Fruit fly (Drosophila melanogaster) whole organism, embryonic: Measurements from ENCODE around the gene PLCXD.

ENCODE experiments used
- ATbp ChIP-seq: fragments of 200-800 bp; sonication (Bioruptor generic); optimal IDR thresholded peaks from 2 replicates; lab custom pipeline; 2017; ENCODE audit warnings: missing biosample characterization, mild to moderate bottlenecking, missing genetic modification characterization, missing genetic modification reagents
- BtbVII ChIP-seq: fragments of 200-800 bp; sonication (Bioruptor generic); optimal IDR thresholded peaks from 3 replicates; lab custom pipeline; 2017; ENCODE audit warnings: missing biosample characterization, mild to moderate bottlenecking, missing genetic modification characterization
- CG12219 ChIP-seq: fragments of 200-800 bp; sonication (Bioruptor generic); optimal IDR thresholded peaks from 3 replicates; lab custom pipeline; 2018; ENCODE audit warnings: missing biosample characterization, mild to moderate bottlenecking, missing genetic modification characterization
- CG12659 ChIP-seq: fragments of 200-800 bp; sonication (Bioruptor generic); optimal IDR thresholded peaks from 3 replicates; lab custom pipeline; 2017; ENCODE audit warnings: mild to moderate bottlenecking, missing biosample characterization, missing genetic modification reagents, missing genetic modification characterization
- CG12744 ChIP-seq: fragments of 200-800 bp; sonication (Bioruptor generic); optimal IDR thresholded peaks from 2 replicates; lab custom pipeline; 2016; ENCODE audit warnings: missing biosample characterization, missing genetic modification characterization
- CG15269 ChIP-seq: fragments of 200-800 bp; sonication (Bioruptor generic); optimal IDR thresholded peaks from 2 replicates; lab custom pipeline; 2018; ENCODE audit warnings: missing biosample characterization, mild to moderate bottlenecking, missing genetic modification characterization, moderate library complexity
- CG15514 ChIP-seq: fragments of 200-800 bp; sonication (Bioruptor generic); optimal IDR thresholded peaks from 3 replicates; lab custom pipeline; 2017; ENCODE audit warnings: missing biosample characterization, missing genetic modification characterization, mild to moderate bottlenecking, moderate library complexity, missing genetic modification reagents
- CG17328 ChIP-seq: fragments of 200-800 bp; sonication (Bioruptor generic); IDR thresholded peaks from 2 replicates; pipeline ENCODE4 v1.3.6; 2022; ENCODE audit warnings: missing biosample characterization, missing genetic modification characterization
- CG17359 ChIP-seq: fragments of 200-800 bp; sonication (Bioruptor generic); optimal IDR thresholded peaks from 3 replicates; lab custom pipeline; 2018; ENCODE audit warnings: missing biosample characterization, mild to moderate bottlenecking, missing genetic modification characterization, moderate library complexity
- CG17802 ChIP-seq: fragments of 200-800 bp; sonication (Bioruptor generic); optimal IDR thresholded peaks from 2 replicates; lab custom pipeline; 2018; ENCODE audit warnings: missing biosample characterization, mild to moderate bottlenecking, missing genetic modification characterization, moderate library complexity
- CG17829 ChIP-seq: fragments of 200-800 bp; optimal IDR thresholded peaks from 2 replicates; lab custom pipeline; 2019; ENCODE audit warnings: missing biosample characterization, mild to moderate bottlenecking, missing genetic modification characterization, moderate library complexity
- CG1792 ChIP-seq: fragments of 200-800 bp; sonication (Bioruptor generic); optimal IDR thresholded peaks from 2 replicates; lab custom pipeline; 2016; ENCODE audit warnings: missing biosample characterization, missing genetic modification characterization
- CG18262 ChIP-seq: fragments of 200-800 bp; optimal IDR thresholded peaks from 3 replicates; lab custom pipeline; 2019; ENCODE audit warnings: missing biosample characterization, mild to moderate bottlenecking, missing genetic modification characterization, moderate library complexity
- CG2202 ChIP-seq: fragments of 200-800 bp; sonication (Bioruptor generic); optimal IDR thresholded peaks from 2 replicates; lab custom pipeline; 2018; ENCODE audit warnings: missing biosample characterization, mild to moderate bottlenecking, missing genetic modification characterization
- CG3847 ChIP-seq: fragments of 200-800 bp; sonication (Bioruptor generic); IDR thresholded peaks from 2 replicates; pipeline ENCODE4 v1.3.6; 2022; ENCODE audit warnings: missing biosample characterization, missing genetic modification characterization
- CG43689 ChIP-seq: fragments of 200-800 bp; sonication (Bioruptor generic); IDR thresholded peaks from 2 replicates; pipeline ENCODE4 v1.3.6; 2022; ENCODE audit warnings: missing biosample characterization, missing genetic modification characterization
- CG6813 ChIP-seq: fragments of 200-800 bp; sonication (Bioruptor generic); optimal IDR thresholded peaks from 2 replicates; lab custom pipeline; 2017; ENCODE audit warnings: missing biosample characterization, missing genetic modification characterization, mild to moderate bottlenecking, moderate library complexity, missing genetic modification reagents
- CG7928 ChIP-seq: fragments of 200-800 bp; sonication (Bioruptor generic); optimal IDR thresholded peaks from 2 replicates; lab custom pipeline; 2017; ENCODE audit warnings: missing biosample characterization, mild to moderate bottlenecking, missing genetic modification characterization
- CG8089 ChIP-seq: fragments of 200-800 bp; sonication (Bioruptor generic); optimal IDR thresholded peaks from 3 replicates; lab custom pipeline; 2016; ENCODE audit warnings: missing biosample characterization, missing genetic modification characterization
- CG8359 ChIP-seq: fragments of 200-800 bp; sonication (Bioruptor generic); optimal IDR thresholded peaks from 2 replicates; lab custom pipeline; 2017; ENCODE audit warnings: missing biosample characterization, mild to moderate bottlenecking, missing genetic modification characterization, borderline replicate concordance
- D19A ChIP-seq: fragments of 200-800 bp; optimal IDR thresholded peaks from 3 replicates; lab custom pipeline; 2019; ENCODE audit warnings: missing biosample characterization, mild to moderate bottlenecking, missing genetic modification characterization, moderate library complexity
- D19B ChIP-seq: fragments of 200-800 bp; sonication (Bioruptor generic); optimal IDR thresholded peaks from 2 replicates; lab custom pipeline; 2017; ENCODE audit warnings: missing biosample characterization, mild to moderate bottlenecking, missing genetic modification characterization
- Fer2 ChIP-seq: fragments of 200-800 bp; sonication (Bioruptor generic); optimal IDR thresholded peaks from 2 replicates; lab custom pipeline; 2018; ENCODE audit warnings: missing biosample characterization, mild to moderate bottlenecking, missing genetic modification characterization, moderate library complexity
- Fer3 ChIP-seq: fragments of 200-800 bp; sonication (Bioruptor generic); optimal IDR thresholded peaks from 2 replicates; lab custom pipeline; 2018; ENCODE audit warnings: missing biosample characterization, mild to moderate bottlenecking, missing genetic modification characterization, moderate library complexity
- HHEX ChIP-seq: fragments of 200-800 bp; sonication (Bioruptor generic); optimal IDR thresholded peaks from 3 replicates; lab custom pipeline; 2017; ENCODE audit warnings: missing biosample characterization, mild to moderate bottlenecking, missing genetic modification characterization, missing genetic modification reagents
- Nf-YB ChIP-seq: fragments of 200-800 bp; sonication (Bioruptor generic); optimal IDR thresholded peaks from 3 replicates; lab custom pipeline; 2019; ENCODE audit warnings: missing biosample characterization, mild to moderate bottlenecking, missing genetic modification characterization, moderate library complexity
- Oaz ChIP-seq: fragments of 200-800 bp; sonication (Bioruptor generic); IDR thresholded peaks from 2 replicates; pipeline ENCODE4 v1.3.6; 2022; ENCODE audit warnings: missing biosample characterization, missing genetic modification characterization
- Rx ChIP-seq: fragments of 200-800 bp; sonication (Bioruptor generic); IDR thresholded peaks from 2 replicates; pipeline ENCODE4 v1.3.6; 2022; ENCODE audit warnings: missing biosample characterization, missing genetic modification characterization
- Sox100B ChIP-seq: fragments of 200-800 bp; sonication (Bioruptor generic); optimal IDR thresholded peaks from 3 replicates; lab custom pipeline; 2018; ENCODE audit warnings: missing biosample characterization, mild to moderate bottlenecking, missing genetic modification characterization
- az2 ChIP-seq: fragments of 200-800 bp; sonication (Bioruptor generic); optimal IDR thresholded peaks from 3 replicates; lab custom pipeline; 2016; ENCODE audit warnings: missing biosample characterization, missing genetic modification characterization
- btn ChIP-seq: fragments of 200-800 bp; sonication (Bioruptor generic); optimal IDR thresholded peaks from 2 replicates; lab custom pipeline; 2016; ENCODE audit warnings: missing biosample characterization, missing genetic modification characterization
- chn ChIP-seq: fragments of 200-800 bp; sonication (Bioruptor generic); optimal IDR thresholded peaks from 2 replicates; lab custom pipeline; 2016; ENCODE audit warnings: missing biosample characterization, missing genetic modification characterization
- ci ChIP-seq: fragments of 200-800 bp; sonication (Bioruptor generic); IDR thresholded peaks from 3 replicates; pipeline ENCODE4 v1.3.6; 2022; ENCODE audit warnings: missing biosample characterization, missing genetic modification characterization
- crc ChIP-seq: fragments of 200-800 bp; sonication (Bioruptor generic); optimal IDR thresholded peaks from 2 replicates; lab custom pipeline; 2016; ENCODE audit warnings: missing biosample characterization, missing genetic modification characterization
- dm ChIP-seq: fragments of 200-800 bp; sonication (Bioruptor generic); optimal IDR thresholded peaks from 3 replicates; lab custom pipeline; 2016; ENCODE audit warnings: missing biosample characterization, missing genetic modification characterization
- dpn ChIP-seq, 2 experiments: fragments of 200-800 bp; sonication (Bioruptor generic); optimal IDR thresholded peaks; 3 replicates each; lab custom pipeline; 2016; ENCODE audit warnings: missing biosample characterization in 2 of 2, missing genetic modification characterization in 2 of 2
- fd102C ChIP-seq: fragments of 200-800 bp; sonication (Bioruptor generic); optimal IDR thresholded peaks from 2 replicates; lab custom pipeline; 2018; ENCODE audit warnings: missing biosample characterization, mild to moderate bottlenecking, missing genetic modification characterization, moderate library complexity
- gcm ChIP-seq: fragments of 200-800 bp; sonication (Bioruptor generic); optimal IDR thresholded peaks from 2 replicates; lab custom pipeline; 2019; ENCODE audit warnings: missing biosample characterization, mild to moderate bottlenecking, missing genetic modification characterization, moderate library complexity
- gro ChIP-seq: fragments of 200-800 bp; sonication (Bioruptor generic); optimal IDR thresholded peaks from 2 replicates; lab custom pipeline; 2016; ENCODE audit warnings: missing biosample characterization, missing genetic modification characterization
- h ChIP-seq: fragments of >200 bp; optimal IDR thresholded peaks from 2 replicates; lab custom pipeline; 2017
- ham ChIP-seq: fragments of 200-800 bp; sonication (Bioruptor generic); IDR thresholded peaks from 2 replicates; pipeline ENCODE4 v1.3.6; 2022; ENCODE audit warnings: missing biosample characterization, missing genetic modification characterization
- her ChIP-seq: fragments of 200-800 bp; sonication (Bioruptor generic); optimal IDR thresholded peaks from 2 replicates; lab custom pipeline; 2016; ENCODE audit warnings: missing biosample characterization, missing genetic modification characterization
- maf-S ChIP-seq: fragments of 200-800 bp; sonication (Bioruptor generic); optimal IDR thresholded peaks from 2 replicates; lab custom pipeline; 2016; ENCODE audit warnings: missing biosample characterization, missing genetic modification characterization
- nom ChIP-seq: fragments of 200-800 bp; sonication (Bioruptor generic); optimal IDR thresholded peaks from 2 replicates; lab custom pipeline; 2017; ENCODE audit warnings: missing biosample characterization, missing genetic modification characterization, mild to moderate bottlenecking, moderate library complexity, missing genetic modification reagents
- oc ChIP-seq: fragments of 200-800 bp; sonication (Bioruptor generic); optimal IDR thresholded peaks from 2 replicates; lab custom pipeline; 2018; ENCODE audit warnings: missing biosample characterization, mild to moderate bottlenecking, missing genetic modification characterization, moderate library complexity
- org-1 ChIP-seq: fragments of 200-800 bp; sonication (Bioruptor generic); optimal IDR thresholded peaks from 2 replicates; lab custom pipeline; 2017; ENCODE audit warnings: missing biosample characterization, missing genetic modification characterization
- row ChIP-seq: fragments of 200-800 bp; sonication (Bioruptor generic); IDR thresholded peaks from 3 replicates; pipeline ENCODE4 v1.3.6; 2022; ENCODE audit warnings: missing biosample characterization, missing genetic modification characterization
- sens ChIP-seq: fragments of 200-800 bp; sonication (Bioruptor generic); peaks from one replicate; lab custom pipeline; 2016; ENCODE audit warnings: missing biosample characterization, missing genetic modification characterization
- ttk ChIP-seq: fragments of 200-800 bp; sonication (Bioruptor generic); IDR thresholded peaks from 2 replicates; pipeline ENCODE4 v2.1.2; 2022; ENCODE audit warnings: missing biosample characterization, missing genetic modification characterization

Gene PLCXD

DNA sequence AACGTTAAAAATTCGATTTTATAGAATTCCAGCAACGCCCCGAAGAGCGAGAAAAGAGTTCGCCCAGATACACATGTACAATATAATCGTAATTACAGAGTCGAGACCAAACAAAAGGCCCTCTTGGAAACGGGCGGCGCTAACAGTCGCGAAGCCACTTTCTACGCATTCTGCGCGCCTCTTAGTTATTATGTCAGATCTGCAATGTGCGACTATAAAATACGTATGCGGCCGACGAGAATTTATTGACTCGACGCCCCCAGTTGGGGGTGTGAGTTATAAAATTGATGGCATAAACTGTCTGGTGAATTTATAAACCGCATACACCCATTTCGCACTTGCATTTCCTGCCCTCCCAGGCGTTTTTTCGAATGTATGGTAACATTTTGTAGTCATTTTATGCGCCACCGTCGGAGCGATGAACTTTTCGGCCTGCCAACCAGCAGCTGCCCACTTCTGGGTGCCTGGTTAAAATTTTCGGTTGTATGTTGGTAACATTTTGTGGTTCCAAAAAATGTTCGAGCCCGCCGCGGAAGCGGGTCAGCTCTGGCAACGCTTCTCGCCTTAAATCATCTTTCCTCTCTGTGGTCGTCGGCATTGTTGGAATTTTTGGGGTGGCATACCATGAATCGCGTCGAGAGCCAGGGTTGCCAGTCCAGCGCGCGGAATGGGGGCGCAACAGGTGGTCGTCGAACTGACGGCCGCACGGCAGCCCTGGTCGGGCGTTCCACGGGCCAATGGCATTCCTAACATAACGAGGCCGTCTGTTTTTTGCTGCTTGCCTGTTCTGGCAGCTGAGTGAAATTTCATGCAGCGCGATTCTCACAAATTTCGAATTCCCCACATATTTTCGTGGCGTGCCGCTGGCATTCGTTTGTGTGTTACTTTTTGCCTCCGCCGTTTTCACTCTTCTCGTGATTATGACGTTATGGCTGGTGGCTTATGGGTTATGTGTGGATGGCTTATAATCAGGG lies 37.2 kb upstream of the PLCXD start (continued):
- TF ChIP-seq h (lab: Kevin White, UChicago) (no peak), CG12744 (peak; percentile 63), CG2202 (tag; lab: Kevin White, UChicago) (peak; percentile 24), ttk (GFP tag; lab: Robert Waterston, UW) (no peak), CG12659 (GFP tag; lab: Kevin White, UChicago) (peak; percentile 74), ATbp (GFP tag; lab: Kevin White, UChicago) (peak; percentile 66), chn (peak; percentile 78), oc (tag; lab: Kevin White, UChicago) (peak; percentile 81), btn (peak; percentile 66), CG8089 (GFP tag; lab: Kevin White, UChicago) (peak; percentile 56), CG8359 (GFP tag; lab: Kevin White, UChicago) (peak; percentile 35), dpn (GFP tag; optimal IDR thresholded peaks at IDR 0.05; lab: Kevin White, UChicago) (peak; percentile 76 to 81), ham (no peak), az2 (peak; percentile 69), Sox100B (GFP tag; lab: Kevin White, UChicago) (no peak), BtbVII (GFP tag; lab: Kevin White, UChicago) (peak; percentile 19), HHEX (peak; percentile 68), D19A (tag; lab: Kevin White, UChicago) (peak; percentile 67), dm (GFP tag; lab: Kevin White, UChicago) (peak; percentile 84), sens (GFP tag; lab: Kevin White, UChicago) (peak; percentile 97), crc (GFP tag; lab: Kevin White, UChicago) (peak; percentile 17), CG17802 (tag; lab: Kevin White, UChicago) (no peak), CG43689 (no peak), Fer2 (tag; lab: Kevin White, UChicago) (peak; percentile 23), CG17829 (tag; lab: Kevin White, UChicago) (peak; percentile 98), Nf-YB (GFP tag; lab: Kevin White, UChicago) (peak; percentile 88), CG1792 (peak; percentile 51), CG7928 (GFP tag; lab: Kevin White, UChicago) (no peak), nom (peak; percentile 88), CG6813 (GFP tag; lab: Kevin White, UChicago) (peak; percentile 85), CG17359 (tag; lab: Kevin White, UChicago) (peak; percentile 73), gro (GFP tag; lab: Kevin White, UChicago) (peak; percentile 67), ci (GFP tag; lab: Robert Waterston, UW) (no peak), Fer3 (peak; percentile 55), CG12219 (GFP tag; lab: Kevin White, UChicago) (peak; percentile 60), D19B (GFP tag; lab: Kevin White, UChicago) (peak; percentile 66), CG15269 (tag; lab: Kevin White, UChicago) (peak; percentile 62), CG3847 (GFP tag; lab: Robert Waterston, UW) (no peak), CG17328 (GFP tag; lab: Robert Waterston, UW) (no peak), maf-S (GFP tag; lab: Kevin White, UChicago) (peak; percentile 71), CG15514 (GFP tag; lab: Kevin White, UChicago) (peak; percentile 94), row (GFP tag; lab: Robert Waterston, UW) (no peak), org-1 (GFP tag; lab: Kevin White, UChicago) (peak; percentile 50), fd102C (GFP tag; lab: Kevin White, UChicago) (peak; percentile 34), gcm (GFP tag; lab: Kevin White, UChicago) (peak; percentile 77), Oaz (GFP tag; lab: Robert Waterston, UW) (no peak), CG18262 (tag; lab: Kevin White, UChicago) (peak; percentile 36), her (GFP tag; lab: Kevin White, UChicago) (peak; percentile 85), Rx (no peak)
